Worm (Caenorhabditis elegans) whole organism, L2 larva: Measurements from ENCODE around the gene T20B5.2.

Experiments
- gmeb-1 ChIP-seq: fragments of 150-350 bp; optimal IDR thresholded peaks from 2 replicates; lab custom pipeline; 2014; ENCODE audit warnings: missing biosample characterization, missing genetic modification characterization
- nhr-237 ChIP-seq: fragments of 150-350 bp; optimal IDR thresholded peaks from 2 replicates; lab custom pipeline; 2014; ENCODE audit warnings: missing biosample characterization, missing genetic modification characterization

DNA sequence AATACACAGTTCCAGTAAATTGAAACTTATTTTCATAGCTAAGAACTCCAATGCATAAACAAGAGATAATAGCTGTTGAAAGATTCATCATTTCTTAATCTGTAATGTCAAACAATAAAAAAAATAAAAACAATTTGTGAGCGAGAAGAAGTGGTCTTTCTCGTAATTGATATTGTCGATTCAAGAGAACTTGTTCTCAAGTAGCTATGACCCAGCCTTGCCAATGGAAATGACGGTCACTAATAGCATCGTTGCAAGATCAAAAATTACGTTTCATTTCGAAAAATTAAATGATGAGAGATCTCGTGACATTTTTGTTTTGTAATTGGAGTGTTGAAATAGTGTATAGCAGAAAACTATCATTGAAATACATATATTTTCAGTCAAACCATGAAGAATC lies 33.1 kb upstream of the T20B5.2 start, which contains the start of gene B0416.7:
- TF ChIP-seq nhr-237 (tag; lab: Kevin White, UChicago): no peak
- no peak for TF ChIP-seq gmeb-1 (tag; lab: Kevin White, UChicago)
